Worm (Caenorhabditis elegans) whole organism, mixed stage, embryonic: ENCODE data around the gene T03G6.1.

Source experiments
- ceh-83 ChIP-seq: fragments of 200-800 bp; sonication (Bioruptor generic); optimal IDR thresholded peaks from 2 replicates; lab custom pipeline; 2018; ENCODE audit warnings: mild to moderate bottlenecking, missing genetic modification characterization, missing compliant biosample characterization
- nhr-237 ChIP-seq: fragments of 150-350 bp; optimal IDR thresholded peaks from 2 replicates; lab custom pipeline; 2014; ENCODE audit warnings: missing biosample characterization, missing genetic modification characterization
- ztf-11 ChIP-seq: fragments of 150-350 bp; optimal IDR thresholded peaks from 2 replicates; lab custom pipeline; 2014; ENCODE audit warnings: missing biosample characterization, missing genetic modification characterization

DNA sequence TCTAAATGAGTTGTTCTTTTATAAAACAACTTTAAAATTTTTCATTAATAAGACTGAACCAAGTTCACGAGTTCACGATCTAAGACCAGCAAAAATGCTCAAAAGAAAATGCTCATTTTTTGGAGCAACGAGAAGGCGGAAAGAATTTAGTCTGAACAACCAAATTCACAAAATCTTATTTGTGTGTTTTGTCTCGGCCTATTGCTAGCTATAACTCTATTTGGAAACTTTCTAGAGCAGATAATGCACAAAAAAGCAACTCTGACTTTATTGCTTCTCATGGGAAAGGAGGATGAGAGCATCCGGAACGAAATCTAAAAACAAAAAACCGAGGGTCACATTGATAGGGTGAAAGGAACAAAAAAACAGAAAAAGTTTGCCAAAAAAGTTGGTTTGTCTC is 32.5 kb downstream of the T03G6.1 start:
- TF ChIP-seq ceh-83 (GFP tag; lab: Kevin White, UChicago) (no peak), ztf-11 (tag; lab: Kevin White, UChicago) (no peak), nhr-237 (no peak)
